Worm (Caenorhabditis elegans) whole organism, young adult: ENCODE results near the gene rps-30.

Experiments used
- B0019.2 ChIP-seq: fragments of 200-800 bp; sonication (Bioruptor generic); conservative IDR thresholded peaks from 2 replicates; pipeline ENCODE4 v1.3.6; 2022; ENCODE audit warnings: missing genetic modification reagents, missing genetic modification characterization, missing compliant biosample characterization
- F22D6.2 ChIP-seq: sonication (generic microtip); optimal IDR thresholded peaks from 2 replicates; lab custom pipeline; 2016; ENCODE audit warnings: mild to moderate bottlenecking, missing genetic modification characterization, missing compliant biosample characterization
- F37B4.10 ChIP-seq: fragments of 200-800 bp; sonication (Bioruptor generic); IDR thresholded peaks from 2 replicates; pipeline ENCODE4 v1.3.6; 2022; ENCODE audit warnings: missing genetic modification characterization, missing compliant biosample characterization
- F39B2.1 ChIP-seq: fragments of 200-800 bp; sonication (Bioruptor generic); IDR thresholded peaks from 2 replicates; pipeline ENCODE4 v1.3.6; 2022; ENCODE audit warnings: missing genetic modification reagents, missing genetic modification characterization, missing compliant biosample characterization
- K12H6.12 ChIP-seq: fragments of 200-800 bp; sonication (Bioruptor generic); optimal IDR thresholded peaks from 2 replicates; lab custom pipeline; 2018; ENCODE audit warnings: mild to moderate bottlenecking, missing genetic modification characterization, missing compliant biosample characterization
- T07F8.4 ChIP-seq: sonication (generic microtip); optimal IDR thresholded peaks from 2 replicates; lab custom pipeline; 2016; ENCODE audit warnings: mild to moderate bottlenecking, missing genetic modification characterization, moderate library complexity, missing compliant biosample characterization
- T26A5.8 ChIP-seq: sonication (generic microtip); optimal IDR thresholded peaks from 2 replicates; lab custom pipeline; 2016; ENCODE audit warnings: missing genetic modification characterization, missing compliant biosample characterization
- Y53G8AR.9 ChIP-seq: fragments of 200-800 bp; sonication (Bioruptor generic); conservative IDR thresholded peaks from 2 replicates; pipeline ENCODE4 v1.3.6; 2022; ENCODE audit warnings: missing genetic modification reagents, missing genetic modification characterization, missing compliant biosample characterization
- Y56A3A.18 ChIP-seq: fragments of 200-800 bp; sonication (Bioruptor generic); IDR thresholded peaks from 2 replicates; pipeline ENCODE4 v1.3.6; 2022; ENCODE audit warnings: missing genetic modification reagents, missing genetic modification characterization, missing compliant biosample characterization
- Y67H2A.10 ChIP-seq: fragments of 200-800 bp; sonication (Bioruptor generic); conservative IDR thresholded peaks from 2 replicates; pipeline ENCODE4 v1.3.6; 2022; ENCODE audit warnings: missing genetic modification reagents, missing genetic modification characterization, missing compliant biosample characterization
- Y95B8A.8 ChIP-seq: fragments of 200-800 bp; sonication (Bioruptor generic); IDR thresholded peaks from 2 replicates; pipeline ENCODE4 v1.3.6; 2022; ENCODE audit warnings: missing genetic modification reagents, missing genetic modification characterization, missing compliant biosample characterization
- akir-1 ChIP-seq: fragments of 200-800 bp; sonication (Bioruptor generic); optimal IDR thresholded peaks from 2 replicates; lab custom pipeline; 2018; ENCODE audit warnings: mild to moderate bottlenecking, missing genetic modification characterization, moderate library complexity, missing compliant biosample characterization
- atf-7 ChIP-seq: sonication (generic microtip); optimal IDR thresholded peaks from 2 replicates; lab custom pipeline; 2017; ENCODE audit warnings: mild to moderate bottlenecking, missing genetic modification characterization, missing compliant biosample characterization
- ccch-3 ChIP-seq: fragments of 200-800 bp; sonication (Bioruptor generic); optimal IDR thresholded peaks from 2 replicates; lab custom pipeline; 2018; ENCODE audit warnings: mild to moderate bottlenecking, missing genetic modification characterization, missing compliant biosample characterization
- cebp-2 ChIP-seq: fragments of 200-800 bp; sonication (Bioruptor generic); IDR thresholded peaks from 2 replicates; pipeline ENCODE4 v1.3.6; 2022; ENCODE audit warnings: missing genetic modification characterization, missing compliant biosample characterization
- ceh-91 ChIP-seq: fragments of 200-800 bp; sonication (Bioruptor generic); IDR thresholded peaks from 2 replicates; pipeline ENCODE4 v1.3.6; 2022; ENCODE audit warnings: missing genetic modification reagents, missing genetic modification characterization, missing compliant biosample characterization
- dox-1 ChIP-seq: fragments of 200-800 bp; sonication (Bioruptor generic); IDR thresholded peaks from 2 replicates; pipeline ENCODE4 v1.3.6; 2022; ENCODE audit warnings: missing genetic modification reagents, missing genetic modification characterization, missing compliant biosample characterization
- dpff-1 ChIP-seq: sonication (generic microtip); optimal IDR thresholded peaks from 2 replicates; lab custom pipeline; 2017; ENCODE audit warnings: mild to moderate bottlenecking, missing genetic modification characterization, missing compliant biosample characterization
- ekl-4 ChIP-seq: fragments of 200-800 bp; sonication (Bioruptor generic); IDR thresholded peaks from 2 replicates; pipeline ENCODE4 v1.3.6; 2022; ENCODE audit warnings: missing genetic modification reagents, missing genetic modification characterization, missing compliant biosample characterization
- ets-4 ChIP-seq: fragments of 200-800 bp; sonication (Bioruptor generic); optimal IDR thresholded peaks from 2 replicates; lab custom pipeline; 2018; ENCODE audit warnings: mild to moderate bottlenecking, missing genetic modification characterization, missing compliant biosample characterization
- fkh-3 ChIP-seq: sonication (generic microtip); optimal IDR thresholded peaks from 2 replicates; lab custom pipeline; 2016; ENCODE audit warnings: mild to moderate bottlenecking, missing genetic modification characterization, missing compliant biosample characterization
- him-1 ChIP-seq: sonication (generic microtip); optimal IDR thresholded peaks from 2 replicates; lab custom pipeline; 2016; ENCODE audit warnings: missing genotype, missing genetic modification reagents, missing genetic modification characterization, missing compliant biosample characterization
- hmg-1.2 ChIP-seq: fragments of 200-800 bp; sonication (Bioruptor generic); IDR thresholded peaks from 2 replicates; pipeline ENCODE4 v1.3.6; 2022; ENCODE audit warnings: missing genetic modification reagents, missing genetic modification characterization, missing compliant biosample characterization
- let-607 ChIP-seq, 2 experiments: fragments of 200-800 bp in 1 of 2; sonication (Bioruptor generic) in 1 of 2; sonication (generic microtip) in 1 of 2; optimal IDR thresholded peaks; 2 replicates each; lab custom pipeline; 2016 to 2018; ENCODE audit warnings: mild to moderate bottlenecking in 2 of 2, missing compliant biosample characterization in 2 of 2, missing genetic modification characterization in 2 of 2, moderate library complexity in 2 of 2, missing genotype in 1 of 2
- lin-26 ChIP-seq: fragments of 200-800 bp; sonication (Bioruptor generic); IDR thresholded peaks from 2 replicates; pipeline ENCODE4 v1.3.6; 2022; ENCODE audit warnings: missing genetic modification reagents, missing genetic modification characterization, missing compliant biosample characterization
- lin-40 ChIP-seq: sonication (generic microtip); optimal IDR thresholded peaks from 2 replicates; lab custom pipeline; 2016; ENCODE audit warnings: missing genetic modification characterization, mild to moderate bottlenecking, missing compliant biosample characterization, missing genotype, missing genetic modification reagents
- madf-10 ChIP-seq: sonication (generic microtip); optimal IDR thresholded peaks from 2 replicates; lab custom pipeline; 2016; ENCODE audit warnings: mild to moderate bottlenecking, missing genetic modification characterization, missing compliant biosample characterization
- madf-3 ChIP-seq: fragments of 200-800 bp; sonication (Bioruptor generic); IDR thresholded peaks from 2 replicates; pipeline ENCODE4 v1.3.6; 2022; ENCODE audit warnings: missing genetic modification reagents, missing genetic modification characterization, missing compliant biosample characterization
- mel-28 ChIP-seq: sonication (generic microtip); optimal IDR thresholded peaks from 2 replicates; lab custom pipeline; 2016; ENCODE audit warnings: borderline replicate concordance, mild to moderate bottlenecking, missing genetic modification characterization, missing compliant biosample characterization
- mes-4 ChIP-seq: sonication (generic microtip); optimal IDR thresholded peaks from 2 replicates; lab custom pipeline; 2016; ENCODE audit warnings: missing genotype, missing genetic modification characterization, missing compliant biosample characterization
- mxl-1 ChIP-seq: sonication (generic microtip); optimal IDR thresholded peaks from 2 replicates; lab custom pipeline; 2016; ENCODE audit warnings: missing genetic modification characterization, missing compliant biosample characterization
- nfya-2 ChIP-seq: fragments of 200-800 bp; sonication (Bioruptor generic); IDR thresholded peaks from 2 replicates; pipeline ENCODE4 v1.3.6; 2022; ENCODE audit warnings: missing genetic modification reagents, missing genetic modification characterization, missing compliant biosample characterization
- nfyb-1 ChIP-seq: fragments of 200-800 bp; sonication (Bioruptor generic); IDR thresholded peaks from 2 replicates; pipeline ENCODE4 v1.3.6; 2022; ENCODE audit warnings: missing genetic modification reagents, missing genetic modification characterization, missing compliant biosample characterization
- nhr-179 ChIP-seq: sonication (generic microtip); optimal IDR thresholded peaks from 2 replicates; lab custom pipeline; 2016; ENCODE audit warnings: mild to moderate bottlenecking, missing genetic modification characterization, missing compliant biosample characterization
- nhr-27 ChIP-seq: fragments of 200-800 bp; sonication (Bioruptor generic); optimal IDR thresholded peaks from 2 replicates; lab custom pipeline; 2018; ENCODE audit warnings: mild to moderate bottlenecking, missing genetic modification characterization, moderate library complexity, missing compliant biosample characterization
- nhr-80 ChIP-seq: sonication (generic microtip); optimal IDR thresholded peaks from 2 replicates; lab custom pipeline; 2016; ENCODE audit warnings: missing genetic modification characterization, missing compliant biosample characterization
- nhr-90 ChIP-seq: sonication (generic microtip); optimal IDR thresholded peaks from 2 replicates; lab custom pipeline; 2016; ENCODE audit warnings: missing genotype, mild to moderate bottlenecking, missing genetic modification characterization, missing compliant biosample characterization
- pbrm-1 ChIP-seq: fragments of 200-800 bp; sonication (Bioruptor generic); IDR thresholded peaks from 2 replicates; pipeline ENCODE4 v1.3.6; 2022; ENCODE audit warnings: missing genetic modification reagents, missing genetic modification characterization, missing compliant biosample characterization
- pha-4 ChIP-seq: fragments of 150-350 bp; sonication (generic microtip); optimal IDR thresholded peaks from 2 replicates; lab custom pipeline; 2014; ENCODE audit warnings: missing biosample characterization, missing genetic modification reagents, missing genetic modification characterization
- sea-2 ChIP-seq: fragments of 200-800 bp; sonication (Bioruptor generic); IDR thresholded peaks from 2 replicates; pipeline ENCODE4 v1.3.6; 2022; ENCODE audit warnings: missing genetic modification characterization, missing compliant biosample characterization
- snpc-3.4 ChIP-seq: sonication (generic microtip); optimal IDR thresholded peaks from 2 replicates; lab custom pipeline; 2017; ENCODE audit warnings: missing genetic modification characterization, mild to moderate bottlenecking, missing compliant biosample characterization, antibody characterized with exemption, moderate library complexity, missing genotype, missing genetic modification reagents
- snpc-4 ChIP-seq, 5 experiments: fragments of 150-350 bp in 1 of 5; sonication (generic microtip) in 4 of 5; optimal IDR thresholded peaks; 2 replicates each; lab custom pipeline; 2014 to 2018; ENCODE audit warnings: missing genetic modification characterization in 5 of 5, missing biosample characterization in 3 of 5, antibody characterized with exemption in 2 of 5, mild to moderate bottlenecking in 2 of 5, missing compliant biosample characterization in 2 of 5, missing genotype in 2 of 5, moderate library complexity in 2 of 5, missing genetic modification reagents in 1 of 5
- tlf-1 ChIP-seq: fragments of 200-800 bp; sonication (Bioruptor generic); optimal IDR thresholded peaks from 2 replicates; lab custom pipeline; 2018; ENCODE audit warnings: mild to moderate bottlenecking, missing genetic modification characterization, missing compliant biosample characterization
- unc-130 ChIP-seq: sonication (generic microtip); optimal IDR thresholded peaks from 2 replicates; lab custom pipeline; 2016; ENCODE audit warnings: missing genetic modification reagents, missing genetic modification characterization, missing compliant biosample characterization
- zfh-2 ChIP-seq: fragments of 200-800 bp; sonication (Bioruptor generic); conservative IDR thresholded peaks from 2 replicates; pipeline ENCODE4 v1.3.6; 2022; ENCODE audit warnings: missing genetic modification reagents, missing genetic modification characterization, missing compliant biosample characterization

Gene rps-30

ce11 chrV:7778999-7779398, 2.6 kb downstream of the rps-30 start (continued):
- peak; percentile 44; the same call in 1 of the 2 replicates for TF ChIP-seq ekl-4 (GFP tag; lab: Robert Waterston, UW)
- TF ChIP-seq snpc-4 (GFP tag; optimal IDR thresholded peaks at IDR 0.05; lab: Kevin White, UChicago) = no peak
- peak in 1 of 4 experiments; percentile 23 for TF ChIP-seq snpc-4 (tag; optimal IDR thresholded peaks at IDR 0.05; lab: Kevin White, UChicago)
- TF ChIP-seq F22D6.2 (tag; lab: Kevin White, UChicago) = no peak
- no peak for TF ChIP-seq sea-2 (GFP tag; lab: Robert Waterston, UW)
- no peak for TF ChIP-seq tlf-1
- no peak for TF ChIP-seq nfya-2 (GFP tag; lab: Robert Waterston, UW)
- TF ChIP-seq hmg-1.2 = no peak; the same call in 1 of the 2 replicates
- peak; percentile 27; the same call in 1 of the 2 replicates for TF ChIP-seq ceh-91 (GFP tag; lab: Robert Waterston, UW)
- peak; percentile 18 for TF ChIP-seq atf-7 (tag; lab: Kevin White, UChicago)
- no peak for TF ChIP-seq nhr-179

- no peak for TF ChIP-seq madf-3
- no peak for TF ChIP-seq madf-10
- no peak for TF ChIP-seq mel-28 (tag; lab: Kevin White, UChicago)
- TF ChIP-seq akir-1 (GFP tag; lab: Kevin White, UChicago) = no peak
- no peak for TF ChIP-seq B0019.2
- TF ChIP-seq pbrm-1 (GFP tag; lab: Robert Waterston, UW) = no peak
- no peak for TF ChIP-seq him-1 (tag; lab: Kevin White, UChicago)
- TF ChIP-seq nhr-90 = no peak
- no peak for TF ChIP-seq snpc-3.4
- no peak for TF ChIP-seq fkh-3 (tag; lab: Kevin White, UChicago)
- no peak for TF ChIP-seq cebp-2 (GFP tag; lab: Robert Waterston, UW)
- TF ChIP-seq hmg-1.2 = no peak
- TF ChIP-seq zfh-2 (GFP tag; lab: Robert Waterston, UW) = no peak
- TF ChIP-seq nhr-179 = no peak
- TF ChIP-seq dox-1 (GFP tag; lab: Robert Waterston, UW) = no peak
- no peak for TF ChIP-seq mxl-1
- TF ChIP-seq nfyb-1 (GFP tag; lab: Robert Waterston, UW) = no peak
- TF ChIP-seq, all 124 proteins: peak for 0
Observed at ce11 chrV:7781511-7781910, 5.1 kb downstream of the rps-30 start, which contains the start of gene cyp-32A1. Gene cyp-32A1, plus strand, starts transcription at chrV:7781811.

- TF ChIP-seq sea-2 (GFP tag; lab: Robert Waterston, UW) (no peak), mes-4 (tag; lab: Kevin White, UChicago) (no peak), T26A5.8 (tag; lab: Kevin White, UChicago) (no peak), Y56A3A.18 (GFP tag; lab: Robert Waterston, UW) (no peak), unc-130 (GFP tag; lab: Kevin White, UChicago) (no peak), madf-3 (no peak), Y67H2A.10 (GFP tag; lab: Robert Waterston, UW) (no peak), K12H6.12 (tag; lab: Kevin White, UChicago) (no peak), ccch-3 (no peak), pha-4 (tag; lab: Kevin White, UChicago) (no peak), Y95B8A.8 (no peak), let-607 (tag; optimal IDR thresholded peaks at IDR 0.05; lab: Kevin White, UChicago) (no peak)
Observed at ce11 chrV:7785117-7785516, 8.7 kb downstream of the rps-30 start, which contains the start of gene C26F1.1. Gene C26F1.1, plus strand, starts transcription at chrV:7785417.

DNA sequence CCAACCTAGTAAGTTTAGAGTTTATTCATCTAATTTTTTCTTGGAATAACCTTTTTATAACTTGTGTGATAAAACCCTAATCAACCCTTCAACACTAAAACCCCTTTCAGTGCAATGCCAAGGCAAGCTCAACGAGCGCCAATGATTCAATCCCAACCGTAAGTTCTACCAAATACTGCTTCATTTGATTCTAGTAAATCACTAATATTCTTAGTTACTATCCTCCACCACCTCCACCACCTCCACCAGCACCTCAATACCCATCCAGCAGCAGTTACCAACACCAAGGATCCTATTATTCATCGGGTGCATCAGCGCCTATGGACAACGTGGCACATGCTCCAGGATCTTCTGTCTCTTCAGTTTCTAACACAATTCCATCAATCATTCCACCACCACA, 9.5 kb downstream of the rps-30 start:
- no peak for TF ChIP-seq mxl-1
- TF ChIP-seq akir-1 (GFP tag; lab: Kevin White, UChicago) = no peak
- TF ChIP-seq Y53G8AR.9 (GFP tag; lab: Robert Waterston, UW) = no peak
- TF ChIP-seq ets-4 = no peak
- TF ChIP-seq T07F8.4 (tag; lab: Kevin White, UChicago) = no peak
- no peak for TF ChIP-seq lin-26 (GFP tag; lab: Robert Waterston, UW)
- TF ChIP-seq nhr-80 = no peak
- TF ChIP-seq F39B2.1 = no peak
- TF ChIP-seq F37B4.10 = no peak
- no peak for TF ChIP-seq F22D6.2 (tag; lab: Kevin White, UChicago)
- no peak for TF ChIP-seq lin-40 (tag; lab: Kevin White, UChicago)
- no peak for TF ChIP-seq nhr-27 (tag; lab: Kevin White, UChicago)
- no peak for TF ChIP-seq dpff-1 (tag; lab: Kevin White, UChicago)
- TF ChIP-seq snpc-4 (GFP tag; optimal IDR thresholded peaks at IDR 0.05; lab: Kevin White, UChicago) = no peak
- no peak for TF ChIP-seq snpc-4 (tag; optimal IDR thresholded peaks at IDR 0.05; lab: Kevin White, UChicago)
- TF ChIP-seq K12H6.12 (tag; lab: Kevin White, UChicago) = no peak
